Fruit fly (Drosophila melanogaster): ENCODE results near the gene para.
A peak's percentile ranks its signal among the peaks of the same experiment; 100 is the strongest.

The para gene

DNA sequence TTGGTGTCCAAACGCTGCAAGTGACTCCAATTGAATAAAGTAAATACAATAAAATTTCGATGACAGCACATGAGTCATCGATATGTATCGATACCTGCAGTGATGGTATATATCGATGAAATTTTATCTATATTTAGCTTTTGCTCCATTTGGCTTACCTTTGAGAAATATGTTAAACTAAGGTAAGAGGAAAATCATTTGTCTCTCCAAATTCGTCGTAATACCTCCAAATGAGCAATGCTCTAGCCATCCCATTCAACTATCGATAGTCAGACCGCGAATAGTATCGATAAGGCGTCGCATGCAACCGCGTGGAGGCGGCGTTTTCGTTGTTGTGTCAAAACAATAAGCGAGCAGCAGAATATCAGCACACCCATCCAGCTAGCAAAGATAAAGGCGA, 91.7 kb downstream of the para start, which contains the start of the genes Cdc50 and rngo (continued):
- TF ChIP-seq shn (GFP tag; optimal IDR thresholded peaks at IDR 0.05) (no peak), CG10431 (GFP tag; optimal IDR thresholded peaks at IDR 0.05) (no peak), CG7839 (tag; optimal IDR thresholded peaks at IDR 0.05) (no peak), zf30C (GFP tag; optimal IDR thresholded peaks at IDR 0.05) (no peak), bsh (GFP tag; optimal IDR thresholded peaks at IDR 0.05) (no peak), CG9797 (GFP tag; optimal IDR thresholded peaks at IDR 0.05) (peak; percentile 56), CG14710 (tag; optimal IDR thresholded peaks at IDR 0.05) (peak; percentile 92), gcm2 (GFP tag; optimal IDR thresholded peaks at IDR 0.05) (no peak), fru (optimal IDR thresholded peaks at IDR 0.05) (no peak), ara (GFP tag; IDR thresholded peaks at IDR 0.05) (no peak), CG6254 (GFP tag; optimal IDR thresholded peaks at IDR 0.05) (no peak), CG17186 (GFP tag; optimal IDR thresholded peaks at IDR 0.05) (peak; percentile 79), zen (tag; optimal IDR thresholded peaks at IDR 0.05) (peak; percentile 5), CG5245 (GFP tag; optimal IDR thresholded peaks at IDR 0.05) (no peak), fd96Cb (tag; optimal IDR thresholded peaks at IDR 0.05) (no peak), trem (tag; optimal IDR thresholded peaks at IDR 0.05) (peak; percentile 72), slp2 (GFP tag; optimal IDR thresholded peaks at IDR 0.05) (no peak), exex (tag; optimal IDR thresholded peaks at IDR 0.05) (peak; percentile 4), BtbVII (GFP tag; optimal IDR thresholded peaks at IDR 0.05) (peak; percentile 1), CG9437 (GFP tag; optimal IDR thresholded peaks at IDR 0.05) (no peak), CG17912 (GFP tag; optimal IDR thresholded peaks at IDR 0.05) (no peak), CG1603 (tag; optimal IDR thresholded peaks at IDR 0.05) (no peak), ci (GFP tag; IDR thresholded peaks at IDR 0.05) (no peak), CG2129 (GFP tag; IDR thresholded peaks at IDR 0.05; ENCODE audit: partially characterized antibody) (peak; percentile 99), pzg (GFP tag; optimal IDR thresholded peaks at IDR 0.05) (peak; percentile 75), sob (GFP tag; IDR thresholded peaks at IDR 0.05) (no peak), Opbp (GFP tag; IDR thresholded peaks at IDR 0.05; ENCODE audit: partially characterized antibody) (peak; percentile 91), nau (GFP tag; optimal IDR thresholded peaks at IDR 0.05) (no peak), CG31441 (GFP tag; IDR thresholded peaks at IDR 0.05) (no peak; the same call in 1 of the 2 replicates), CG17385 (GFP tag; optimal IDR thresholded peaks at IDR 0.05) (peak; percentile 61), usp (GFP tag; optimal IDR thresholded peaks at IDR 0.05) (no peak), Nf-YC (tag; optimal IDR thresholded peaks at IDR 0.05) (no peak), Aef1 (GFP tag; IDR thresholded peaks at IDR 0.05) (no peak), NC2α (GFP tag; optimal IDR thresholded peaks at IDR 0.05) (no peak), CG32772 (GFP tag; IDR thresholded peaks at IDR 0.05) (no peak), CG13424 (tag; optimal IDR thresholded peaks at IDR 0.05) (peak; percentile 2), Rfx (GFP tag; IDR thresholded peaks at IDR 0.05) (0 out of 2 replicates have a peak, but pooled peaks have one; percentile 10), CG10565 (GFP tag; optimal IDR thresholded peaks at IDR 0.05) (no peak), Xrp1 (GFP tag; IDR thresholded peaks at IDR 0.05) (no peak; the same call in 1 of the 2 replicates), CG10959 (GFP tag; IDR thresholded peaks at IDR 0.05) (no peak), CG18262 (tag; optimal IDR thresholded peaks at IDR 0.05) (no peak), Gsc (GFP tag; IDR thresholded peaks at IDR 0.05) (no peak), CG2889 (GFP tag; IDR thresholded peaks at IDR 0.05) (no peak), inv (GFP tag; IDR thresholded peaks at IDR 0.05; ENCODE audit: partially characterized antibody) (peak; percentile 96), Dek (tag; optimal IDR thresholded peaks at IDR 0.05) (no peak), Sry-δ (GFP tag; optimal IDR thresholded peaks at IDR 0.05) (peak; percentile 92), B-H2 (GFP tag; optimal IDR thresholded peaks at IDR 0.05) (no peak), lilli (GFP tag; optimal IDR thresholded peaks at IDR 0.05) (peak; percentile 29), hbn (GFP tag; IDR thresholded peaks at IDR 0.05; ENCODE audit: partially characterized antibody) (peak; percentile 96), unc-4 (GFP tag; IDR thresholded peaks at IDR 0.05; ENCODE audit: partially characterized antibody) (peak; percentile 99), fu2 (GFP tag; optimal IDR thresholded peaks at IDR 0.05) (no peak)

Measured in whole organism, embryonic.